In genomic region chr3L:15536550-15536949, dm6 we compare ENCODE assay signal across 4 fruit fly cellular contexts.
A peak's percentile ranks its signal among the peaks of the same experiment; 100 is the strongest.
TF ChIP-seq lines count a peak whose summit lies in the region.

No protein-coding gene starts in this region.

- TF ChIP-seq CTCF in whole organism, embryonic (GFP tag; optimal IDR thresholded peaks at IDR 0.05; lab: Kevin White, UChicago) = no peak

TF ChIP-seq in whole organism, 6 proteins besides CTCF, POLR2A, EP300 and RAD21:
- TF ChIP-seq usp (GFP tag; optimal IDR thresholded peaks at IDR 0.05; lab: Kevin White, UChicago) (no peak), CG8478 (optimal IDR thresholded peaks at IDR 0.05; lab: Kevin White, UChicago) (no peak), psq (optimal IDR thresholded peaks at IDR 0.05; lab: Kevin White, UChicago) (no peak), pan (optimal IDR thresholded peaks at IDR 0.05; lab: Kevin White, UChicago) (peak; percentile 1)

TF ChIP-seq in whole organism, adult, 20 proteins besides CTCF, POLR2A, EP300 and RAD21:
- no peak for TF ChIP-seq CG5204 (GFP tag; optimal IDR thresholded peaks at IDR 0.05; lab: Kevin White, UChicago)
- peak; percentile 38 for TF ChIP-seq kay (GFP tag; lab: Kevin White, UChicago; ENCODE audit: borderline replicate concordance)

TF ChIP-seq in whole organism, embryonic, 481 proteins besides CTCF, POLR2A, EP300 and RAD21:
- peak; percentile 35 for TF ChIP-seq exex (tag; optimal IDR thresholded peaks at IDR 0.05; lab: Kevin White, UChicago)
- TF ChIP-seq row (GFP tag; IDR thresholded peaks at IDR 0.05; lab: Robert Waterston, UW) = no peak
- TF ChIP-seq CG2199 (GFP tag; IDR thresholded peaks at IDR 0.05; lab: Robert Waterston, UW) = peak; percentile 70; the same call in 2 of the 3 replicates
- TF ChIP-seq Hr78 (GFP tag; optimal IDR thresholded peaks at IDR 0.05; lab: Kevin White, UChicago) = peak in 1 of 2 experiments; percentile 65

TF ChIP-seq in whole organism, prepupa, 60 proteins besides CTCF, POLR2A, EP300 and RAD21:
- TF ChIP-seq salr (GFP tag; optimal IDR thresholded peaks at IDR 0.05; lab: Kevin White, UChicago) (no peak), CG6276 (GFP tag; optimal IDR thresholded peaks at IDR 0.05; lab: Kevin White, UChicago) (no peak), CG7368 (GFP tag; optimal IDR thresholded peaks at IDR 0.05; lab: Kevin White, UChicago) (no peak), net (GFP tag; optimal IDR thresholded peaks at IDR 0.05; lab: Kevin White, UChicago) (no peak), vri (GFP tag; optimal IDR thresholded peaks at IDR 0.05; lab: Kevin White, UChicago) (no peak), svp (GFP tag; lab: Kevin White, UChicago) (peak; percentile 71), Smox (GFP tag; optimal IDR thresholded peaks at IDR 0.05; lab: Kevin White, UChicago) (no peak)
